Fruit fly (Drosophila melanogaster) whole organism, embryonic: Measurements from ENCODE around the gene Rbm13.

ENCODE experiments used
- Aef1 ChIP-seq: fragments of 200-800 bp; sonication (Bioruptor generic); IDR thresholded peaks from 3 replicates; pipeline ENCODE4 v1.3.6; 2022; ENCODE audit warnings: missing biosample characterization, missing genetic modification characterization
- Antp ChIP-seq: fragments of 200-800 bp; sonication (Bioruptor generic); optimal IDR thresholded peaks from 3 replicates; lab custom pipeline; 2016; ENCODE audit warnings: missing biosample characterization, missing genetic modification characterization
- Awh ChIP-seq: fragments of 200-800 bp; sonication (Bioruptor generic); IDR thresholded peaks from 2 replicates; pipeline ENCODE4, ENCODE4 v1.3.6; 2022; ENCODE audit warnings: missing biosample characterization, missing genetic modification characterization
- BtbVII ChIP-seq: fragments of 200-800 bp; sonication (Bioruptor generic); optimal IDR thresholded peaks from 3 replicates; lab custom pipeline; 2017; ENCODE audit warnings: missing biosample characterization, mild to moderate bottlenecking, missing genetic modification characterization
- CG10209 ChIP-seq: fragments of 200-800 bp; sonication (Bioruptor generic); optimal IDR thresholded peaks from 3 replicates; lab custom pipeline; 2017; ENCODE audit warnings: missing biosample characterization, mild to moderate bottlenecking, missing genetic modification characterization, missing genetic modification reagents
- CG10979 ChIP-seq: fragments of 200-800 bp; sonication (Bioruptor generic); optimal IDR thresholded peaks from 2 replicates; lab custom pipeline; 2018; ENCODE audit warnings: missing biosample characterization, mild to moderate bottlenecking, missing genetic modification characterization, moderate library complexity
- CG13775 ChIP-seq: fragments of 200-800 bp; sonication (Bioruptor generic); optimal IDR thresholded peaks from 3 replicates; lab custom pipeline; 2017; ENCODE audit warnings: missing biosample characterization, mild to moderate bottlenecking, missing genetic modification characterization
- CG17328 ChIP-seq: fragments of 200-800 bp; sonication (Bioruptor generic); IDR thresholded peaks from 2 replicates; pipeline ENCODE4 v1.3.6; 2022; ENCODE audit warnings: missing biosample characterization, missing genetic modification characterization
- CG17361 ChIP-seq: fragments of 200-800 bp; sonication (Bioruptor generic); IDR thresholded peaks from 3 replicates; pipeline ENCODE4 v1.3.6; 2022; ENCODE audit warnings: missing biosample characterization, missing genetic modification characterization
- CG17802 ChIP-seq: fragments of 200-800 bp; sonication (Bioruptor generic); optimal IDR thresholded peaks from 2 replicates; lab custom pipeline; 2018; ENCODE audit warnings: missing biosample characterization, mild to moderate bottlenecking, missing genetic modification characterization, moderate library complexity
- CG17912 ChIP-seq: fragments of 200-800 bp; sonication (Bioruptor generic); optimal IDR thresholded peaks from 2 replicates; lab custom pipeline; 2018; ENCODE audit warnings: missing biosample characterization, mild to moderate bottlenecking, missing genetic modification characterization
- CG18262 ChIP-seq: fragments of 200-800 bp; optimal IDR thresholded peaks from 3 replicates; lab custom pipeline; 2019; ENCODE audit warnings: missing biosample characterization, mild to moderate bottlenecking, missing genetic modification characterization, moderate library complexity
- CG2120 ChIP-seq: fragments of 200-800 bp; sonication (Bioruptor generic); optimal IDR thresholded peaks from 3 replicates; lab custom pipeline; 2016; ENCODE audit warnings: missing biosample characterization, missing genetic modification characterization
- CG3163 ChIP-seq: fragments of 200-800 bp; sonication (Bioruptor generic); optimal IDR thresholded peaks from 3 replicates; lab custom pipeline; 2016; ENCODE audit warnings: missing biosample characterization, missing genetic modification characterization
- CG32772 ChIP-seq: fragments of 200-800 bp; sonication (Bioruptor generic); IDR thresholded peaks from 2 replicates; pipeline ENCODE4 v1.3.6; 2022; ENCODE audit warnings: missing biosample characterization, missing genetic modification characterization
- CG5953 ChIP-seq: fragments of 200-800 bp; sonication (Bioruptor generic); IDR thresholded peaks from 2 replicates; pipeline ENCODE4 v1.3.6; 2022; ENCODE audit warnings: missing biosample characterization, missing genetic modification characterization
- CG6272 ChIP-seq: fragments of 200-800 bp; sonication (Bioruptor generic); IDR thresholded peaks from 2 replicates; pipeline ENCODE4 v1.3.6; 2022; ENCODE audit warnings: missing biosample characterization, missing genetic modification characterization
- CG7271 ChIP-seq: fragments of 200-800 bp; sonication (Bioruptor generic); optimal IDR thresholded peaks from 2 replicates; lab custom pipeline; 2018; ENCODE audit warnings: missing biosample characterization, mild to moderate bottlenecking, missing genetic modification characterization, moderate library complexity
- CG8765 ChIP-seq: fragments of 200-800 bp; sonication (Bioruptor generic); IDR thresholded peaks from 2 replicates; pipeline ENCODE4 v1.3.6; 2022; ENCODE audit warnings: missing biosample characterization, missing genetic modification characterization
- HHEX ChIP-seq: fragments of 200-800 bp; sonication (Bioruptor generic); optimal IDR thresholded peaks from 3 replicates; lab custom pipeline; 2017; ENCODE audit warnings: missing biosample characterization, mild to moderate bottlenecking, missing genetic modification characterization, missing genetic modification reagents
- MBD-R2 ChIP-seq: fragments of 200-800 bp; sonication (Bioruptor generic); IDR thresholded peaks from 2 replicates; pipeline ENCODE4 v1.3.6; 2022; ENCODE audit warnings: missing biosample characterization, missing genetic modification characterization
- Nf-YB ChIP-seq: fragments of 200-800 bp; sonication (Bioruptor generic); optimal IDR thresholded peaks from 3 replicates; lab custom pipeline; 2019; ENCODE audit warnings: missing biosample characterization, mild to moderate bottlenecking, missing genetic modification characterization, moderate library complexity
- Pdp1 ChIP-seq, 2 experiments: fragments of 200-800 bp; sonication (Bioruptor generic); optimal IDR thresholded peaks; 3 replicates each; lab custom pipeline; 2016; ENCODE audit warnings: missing biosample characterization in 2 of 2, missing genetic modification characterization in 2 of 2, mild to moderate bottlenecking in 1 of 2, moderate library complexity in 1 of 2
- ash1 ChIP-seq: fragments of 200-800 bp; sonication (Bioruptor generic); optimal IDR thresholded peaks from 2 replicates; lab custom pipeline; 2018; ENCODE audit warnings: missing biosample characterization, mild to moderate bottlenecking, missing genetic modification characterization
- caup ChIP-seq: fragments of 200-800 bp; sonication (Bioruptor generic); optimal IDR thresholded peaks from 3 replicates; lab custom pipeline; 2017; ENCODE audit warnings: missing biosample characterization, mild to moderate bottlenecking, missing genetic modification characterization, moderate library complexity; ENCODE audit not compliant: severe bottlenecking
- croc ChIP-seq: fragments of 200-800 bp; sonication (Bioruptor generic); conservative IDR thresholded peaks from 3 replicates; pipeline ENCODE4 v1.3.6; 2022; ENCODE audit warnings: missing biosample characterization, missing genetic modification characterization
- dati ChIP-seq: fragments of 200-800 bp; sonication (Bioruptor generic); IDR thresholded peaks from 2 replicates; pipeline ENCODE4 v1.3.6; 2022; ENCODE audit warnings: missing biosample characterization, missing genetic modification characterization
- dmrt99B ChIP-seq: fragments of 200-800 bp; sonication (Bioruptor generic); optimal IDR thresholded peaks from 2 replicates; lab custom pipeline; 2018; ENCODE audit warnings: missing biosample characterization, mild to moderate bottlenecking, missing genetic modification characterization, moderate library complexity
- dysf ChIP-seq: fragments of 200-800 bp; sonication (Bioruptor generic); IDR thresholded peaks from 3 replicates; pipeline ENCODE4 v1.3.6; 2022; ENCODE audit warnings: missing biosample characterization, missing genetic modification characterization
- esg ChIP-seq: fragments of 200-800 bp; sonication (Bioruptor generic); conservative IDR thresholded peaks from 2 replicates; pipeline ENCODE4 v1.3.6; 2022; ENCODE audit warnings: missing biosample characterization, missing genetic modification characterization
- exex ChIP-seq: fragments of 200-800 bp; sonication (Bioruptor generic); optimal IDR thresholded peaks from 4 replicates; lab custom pipeline; 2018; ENCODE audit warnings: missing biosample characterization, mild to moderate bottlenecking, missing genetic modification characterization, moderate library complexity
- fd64A ChIP-seq: fragments of 200-800 bp; sonication (Bioruptor generic); optimal IDR thresholded peaks from 3 replicates; lab custom pipeline; 2018; ENCODE audit warnings: missing biosample characterization, mild to moderate bottlenecking, missing genetic modification characterization
- gro ChIP-seq: fragments of 200-800 bp; sonication (Bioruptor generic); optimal IDR thresholded peaks from 2 replicates; lab custom pipeline; 2016; ENCODE audit warnings: missing biosample characterization, missing genetic modification characterization
- gsb-n ChIP-seq: fragments of 200-800 bp; sonication (Bioruptor generic); optimal IDR thresholded peaks from 3 replicates; lab custom pipeline; 2018; ENCODE audit warnings: missing biosample characterization, mild to moderate bottlenecking, missing genetic modification characterization
- ken ChIP-seq: fragments of 200-800 bp; sonication (Bioruptor generic); IDR thresholded peaks from 3 replicates; pipeline ENCODE4 v1.3.6; 2022; ENCODE audit warnings: missing biosample characterization, missing genetic modification characterization
- lab ChIP-seq: fragments of 200-800 bp; sonication (Bioruptor generic); optimal IDR thresholded peaks from 3 replicates; lab custom pipeline; 2017; ENCODE audit warnings: missing biosample characterization, missing genetic modification characterization, mild to moderate bottlenecking, moderate library complexity, missing genetic modification reagents
- nmo ChIP-seq: fragments of 200-800 bp; sonication (Bioruptor generic); optimal IDR thresholded peaks from 2 replicates; lab custom pipeline; 2018; ENCODE audit warnings: missing biosample characterization, mild to moderate bottlenecking, missing genetic modification characterization, moderate library complexity
- nom ChIP-seq: fragments of 200-800 bp; sonication (Bioruptor generic); optimal IDR thresholded peaks from 2 replicates; lab custom pipeline; 2017; ENCODE audit warnings: missing biosample characterization, missing genetic modification characterization, mild to moderate bottlenecking, moderate library complexity, missing genetic modification reagents
- onecut ChIP-seq: fragments of 200-800 bp; sonication (Bioruptor generic); IDR thresholded peaks from 2 replicates; pipeline ENCODE4 v1.3.6; 2022; ENCODE audit warnings: missing biosample characterization, missing genetic modification characterization
- otp ChIP-seq: fragments of 200-800 bp; sonication (Bioruptor generic); IDR thresholded peaks from 3 replicates; pipeline ENCODE4, ENCODE4 v1.3.6; 2022; ENCODE audit warnings: missing biosample characterization, missing genetic modification characterization
- phol ChIP-seq: fragments of 200-800 bp; sonication (Bioruptor generic); optimal IDR thresholded peaks from 3 replicates; lab custom pipeline; 2018; ENCODE audit warnings: missing biosample characterization, mild to moderate bottlenecking, missing genetic modification characterization, moderate library complexity
- pnt ChIP-seq: fragments of 200-800 bp; sonication (Bioruptor generic); optimal IDR thresholded peaks from 3 replicates; lab custom pipeline; 2016; ENCODE audit warnings: missing biosample characterization, missing genetic modification characterization
- pros ChIP-seq: fragments of 200-800 bp; sonication (Bioruptor generic); optimal IDR thresholded peaks from 3 replicates; lab custom pipeline; 2019; ENCODE audit warnings: missing biosample characterization, mild to moderate bottlenecking, missing genetic modification characterization, moderate library complexity
- pum ChIP-seq: fragments of 200-800 bp; sonication (Bioruptor generic); optimal IDR thresholded peaks from 2 replicates; lab custom pipeline; 2016; ENCODE audit warnings: missing biosample characterization, missing genetic modification characterization
- shn ChIP-seq: fragments of 200-800 bp; sonication (Bioruptor generic); optimal IDR thresholded peaks from 3 replicates; lab custom pipeline; 2016; ENCODE audit warnings: missing biosample characterization, missing genetic modification characterization
- sisA ChIP-seq: fragments of 200-800 bp; sonication (Bioruptor generic); IDR thresholded peaks from 2 replicates; pipeline ENCODE4 v1.3.6; 2022; ENCODE audit warnings: missing biosample characterization, missing genetic modification characterization
- slbo ChIP-seq: fragments of 200-800 bp; sonication (Bioruptor generic); IDR thresholded peaks from 2 replicates; pipeline ENCODE4 v1.3.6; 2022; ENCODE audit warnings: missing biosample characterization, missing genetic modification characterization
- sug ChIP-seq: fragments of 200-800 bp; optimal IDR thresholded peaks from 2 replicates; lab custom pipeline; 2019; ENCODE audit warnings: missing biosample characterization, mild to moderate bottlenecking, missing genetic modification characterization, moderate library complexity
- usp ChIP-seq: fragments of >200 bp; optimal IDR thresholded peaks from 2 replicates; lab custom pipeline; 2017; ENCODE audit warnings: missing biosample characterization, missing genetic modification characterization
- z ChIP-seq: fragments of 200-800 bp; sonication (Bioruptor generic); IDR thresholded peaks from 3 replicates; pipeline ENCODE4 v1.3.6; 2022; ENCODE audit warnings: missing biosample characterization, missing genetic modification characterization
- zfh1 ChIP-seq: fragments of 200-800 bp; sonication (Bioruptor generic); IDR thresholded peaks from 3 replicates; pipeline ENCODE4 v1.3.6; 2022; ENCODE audit warnings: missing biosample characterization, missing genetic modification characterization

Rbm13 gene

dm6 chrX:8883954-8884353 lies 17.5 kb upstream of the Rbm13 start (continued):
- no peak for TF ChIP-seq CG7271 (tag; lab: Kevin White, UChicago)
- no peak for TF ChIP-seq HHEX (GFP tag; lab: Kevin White, UChicago)
- TF ChIP-seq croc (GFP tag; lab: Robert Waterston, UW) = no peak
- TF ChIP-seq MBD-R2 (GFP tag; lab: Robert Waterston, UW) = 0 out of 2 replicates have a peak, but pooled peaks have one; percentile 16
- TF ChIP-seq ash1 = no peak
- TF ChIP-seq sisA (GFP tag; lab: Robert Waterston, UW) = peak; percentile 26; the same call in 1 of the 2 replicates
- no peak for TF ChIP-seq CG17802 (tag; lab: Kevin White, UChicago)
- TF ChIP-seq zfh1 = 0 out of 3 replicates have a peak, but pooled peaks have one; percentile 44
- no peak for TF ChIP-seq fd64A (GFP tag; lab: Kevin White, UChicago)
- TF ChIP-seq dysf = peak; percentile 48; the same call in 1 of the 3 replicates
- no peak for TF ChIP-seq CG10979 (tag; lab: Kevin White, UChicago)
- TF ChIP-seq CG6272 (GFP tag; lab: Robert Waterston, UW) = no peak
- peak; percentile 4 for TF ChIP-seq Antp (GFP tag; lab: Kevin White, UChicago)
- no peak for TF ChIP-seq CG13775 (GFP tag; lab: Kevin White, UChicago)
- peak; percentile 16 for TF ChIP-seq gro (GFP tag; lab: Kevin White, UChicago)
- no peak for TF ChIP-seq gsb-n
- no peak for TF ChIP-seq sug (tag; lab: Kevin White, UChicago)
- TF ChIP-seq slbo = peak; percentile 71
- no peak for TF ChIP-seq onecut (GFP tag; lab: Robert Waterston, UW)
- no peak for TF ChIP-seq CG18262 (tag; lab: Kevin White, UChicago)
- no peak for TF ChIP-seq caup (GFP tag; lab: Kevin White, UChicago)
- no peak for TF ChIP-seq Awh
- TF ChIP-seq Aef1 (GFP tag; lab: Robert Waterston, UW) = 0 out of 3 replicates have a peak, but pooled peaks have one; percentile 21
- no peak for TF ChIP-seq z (GFP tag; lab: Robert Waterston, UW)
- TF ChIP-seq CG2120 (GFP tag; lab: Kevin White, UChicago) = peak; percentile 23
- no peak for TF ChIP-seq BtbVII (GFP tag; lab: Kevin White, UChicago)
- peak; percentile 40 for TF ChIP-seq lab (GFP tag; lab: Kevin White, UChicago)
- no peak for TF ChIP-seq pros (GFP tag; lab: Kevin White, UChicago)
- no peak for TF ChIP-seq CG5953 (GFP tag; lab: Robert Waterston, UW)
- no peak for TF ChIP-seq CG8765
- TF ChIP-seq pum (GFP tag; lab: Kevin White, UChicago) = no peak

dm6 chrX:8884678-8885077 lies 16.8 kb upstream of the Rbm13 start:
- TF ChIP-seq nom (GFP tag; lab: Kevin White, UChicago) (no peak), ash1 (no peak), ken (GFP tag; lab: Robert Waterston, UW) (no peak), dysf (no peak), CG3163 (GFP tag; lab: Kevin White, UChicago) (no peak), exex (tag; lab: Kevin White, UChicago) (peak; percentile 64), CG17328 (GFP tag; lab: Robert Waterston, UW) (no peak), usp (no peak), dmrt99B (tag; lab: Kevin White, UChicago) (no peak), nmo (GFP tag; lab: Kevin White, UChicago) (no peak), CG17912 (GFP tag; lab: Kevin White, UChicago) (no peak), dati (GFP tag; lab: Robert Waterston, UW) (no peak), Nf-YB (no peak), CG32772 (GFP tag; lab: Robert Waterston, UW) (no peak), otp (GFP tag; lab: Robert Waterston, UW) (no peak), Pdp1 (GFP tag; optimal IDR thresholded peaks at IDR 0.05; lab: Kevin White, UChicago) (peak in 1 of 2 experiments; percentile 27), CG10209 (GFP tag; lab: Kevin White, UChicago) (no peak), phol (tag; lab: Kevin White, UChicago) (no peak), pnt (no peak), shn (GFP tag; lab: Kevin White, UChicago) (no peak), CG18262 (tag; lab: Kevin White, UChicago) (no peak), sug (tag; lab: Kevin White, UChicago) (peak; percentile 7), CG17361 (GFP tag; lab: Robert Waterston, UW) (no peak), esg (GFP tag; lab: Robert Waterston, UW) (no peak)
